Worm (Caenorhabditis elegans) whole organism, L3 larva: ENCODE measurements around the gene unc-104.
"Not testable (repeated sequence)": the region's sequence is repeated elsewhere in the genome, so short reads cannot be mapped to it uniquely, and the experiment has no call there.

Source experiments
- ceh-82 ChIP-seq: fragments of 150-350 bp; optimal IDR thresholded peaks from 2 replicates; lab custom pipeline; 2014; ENCODE audit warnings: missing biosample characterization, missing genetic modification characterization
- daf-12 ChIP-seq: fragments of 150-350 bp; optimal IDR thresholded peaks from 2 replicates; lab custom pipeline; 2014; ENCODE audit warnings: missing biosample characterization, missing genetic modification reagents, missing genetic modification characterization
- fkh-10 ChIP-seq: sonication (generic microtip); optimal IDR thresholded peaks from 2 replicates; lab custom pipeline; 2017; ENCODE audit warnings: missing biosample characterization, missing genetic modification reagents, missing genetic modification characterization
- hmg-11 ChIP-seq: sonication (generic microtip); optimal IDR thresholded peaks from 2 replicates; lab custom pipeline; 2016; ENCODE audit warnings: missing genetic modification characterization, missing compliant biosample characterization
- lin-15B ChIP-seq: fragments of 150-350 bp; optimal IDR thresholded peaks from 2 replicates; lab custom pipeline; 2014; ENCODE audit warnings: missing biosample characterization, missing genetic modification characterization
- mml-1 ChIP-seq: fragments of 150-350 bp; sonication (generic microtip); optimal IDR thresholded peaks from 3 replicates; lab custom pipeline; 2014; ENCODE audit warnings: missing biosample characterization, missing genetic modification characterization
- nhr-237 ChIP-seq: fragments of 150-350 bp; optimal IDR thresholded peaks from 2 replicates; lab custom pipeline; 2014; ENCODE audit warnings: missing biosample characterization, missing genetic modification characterization
- nhr-77 ChIP-seq: fragments of 150-350 bp; optimal IDR thresholded peaks from 2 replicates; lab custom pipeline; 2014; ENCODE audit warnings: missing biosample characterization, missing genetic modification characterization
- sea-2 ChIP-seq: fragments of 150-350 bp; sonication (generic microtip); optimal IDR thresholded peaks from 4 replicates; lab custom pipeline; 2014; ENCODE audit warnings: missing biosample characterization, missing genetic modification reagents, missing genetic modification characterization
- snpc-4 ChIP-seq: fragments of 150-350 bp; optimal IDR thresholded peaks from 2 replicates; lab custom pipeline; 2014; ENCODE audit warnings: missing biosample characterization, missing genetic modification characterization
- unc-62 ChIP-seq: fragments of 150-350 bp; sonication (generic microtip); optimal IDR thresholded peaks from 4 replicates; lab custom pipeline; 2014; ENCODE audit warnings: missing biosample characterization, missing genetic modification reagents, missing genetic modification characterization
- zag-1 ChIP-seq: fragments of 150-350 bp; optimal IDR thresholded peaks from 2 replicates; lab custom pipeline; 2014; ENCODE audit warnings: missing biosample characterization, missing genetic modification characterization
- ztf-11 ChIP-seq: fragments of 150-350 bp; optimal IDR thresholded peaks from 2 replicates; lab custom pipeline; 2014; ENCODE audit warnings: missing biosample characterization, missing genetic modification characterization

- TF ChIP-seq ztf-11 (tag; lab: Kevin White, UChicago); sea-2; nhr-237; lin-15B (tag; lab: Kevin White, UChicago); unc-62 (GFP tag; lab: Kevin White, UChicago); fkh-10; snpc-4 (tag; lab: Kevin White, UChicago); mml-1 (tag; lab: Kevin White, UChicago); daf-12 (tag; lab: Kevin White, UChicago); zag-1 (tag; lab: Kevin White, UChicago); nhr-77 (tag; lab: Kevin White, UChicago); ceh-82 (tag; lab: Kevin White, UChicago); hmg-11 (tag; lab: Kevin White, UChicago): not testable (repeated sequence)
Measured at ce11 chrII:6977732-6978131, 17.1 kb upstream of the unc-104 start, which contains the start of gene C15F1.8.
